Worm (Caenorhabditis elegans) whole organism, dauer: ENCODE results near the gene rad-50.

ENCODE experiments used
- unc-62 ChIP-seq: sonication (generic microtip); optimal IDR thresholded peaks from 2 replicates; lab custom pipeline; 2017; ENCODE audit warnings: missing biosample characterization, missing genetic modification reagents, missing genetic modification characterization

rad-50 gene

ce11 chrV:12244980-12245742, at the start of gene rad-50, which contains the start of the genes T04H1.13 and slfl-5:
rad-50 (plus strand) TSS chrV:12245646.
T04H1.13 (minus strand) TSS chrV:12245030.
slfl-5 (minus strand) TSS chrV:12245044.
- no peak for TF ChIP-seq unc-62 (GFP tag; lab: Kevin White, UChicago)

ce11 chrV:12195845-12196244, 49.6 kb upstream of the rad-50 start, which contains the start of gene ZK836.3:
ZK836.3 (minus strand) TSS chrV:12195945.
- no peak for TF ChIP-seq unc-62 (GFP tag; lab: Kevin White, UChicago)

DNA sequence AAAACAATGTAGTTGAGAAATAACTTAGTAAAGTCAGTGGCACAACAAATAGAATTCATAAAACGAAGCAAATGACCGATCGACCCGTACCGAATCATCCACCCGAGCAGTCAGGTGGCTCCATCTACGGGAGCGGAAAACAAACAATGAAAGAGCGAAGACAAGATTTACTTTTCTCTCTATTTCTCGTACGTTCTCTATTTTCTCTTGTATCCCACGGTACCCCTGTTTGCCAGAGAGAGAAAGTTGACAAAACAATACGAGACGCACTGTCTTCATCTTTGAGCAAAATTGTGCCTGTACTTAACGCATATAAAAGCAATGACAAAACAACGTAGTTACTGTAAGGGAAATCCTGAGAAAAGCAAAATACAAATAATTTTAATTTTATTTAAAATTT, 48.8 kb upstream of the rad-50 start:
- no peak for TF ChIP-seq unc-62 (GFP tag; lab: Kevin White, UChicago)

DNA sequence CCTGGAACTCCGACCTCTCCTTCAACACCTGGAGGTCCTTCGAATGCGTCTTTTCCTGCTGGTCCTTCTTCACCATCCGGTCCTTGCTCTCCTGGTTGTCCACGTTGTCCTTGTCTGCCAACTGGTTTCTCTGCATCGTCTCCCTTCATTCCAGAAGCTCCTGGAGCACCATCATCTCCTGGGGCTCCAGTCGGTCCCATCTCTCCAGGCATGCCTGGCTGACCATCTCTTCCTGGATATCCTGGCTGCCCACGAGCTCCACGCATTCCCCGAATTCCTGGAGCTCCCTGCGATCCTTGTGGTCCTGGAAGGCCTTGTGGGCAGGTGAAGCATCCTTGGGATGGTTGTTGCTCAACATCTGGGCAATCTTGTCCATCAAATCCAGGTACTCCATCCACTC, 47.7 kb upstream of the rad-50 start:
- no peak for TF ChIP-seq unc-62 (GFP tag; lab: Kevin White, UChicago)

DNA sequence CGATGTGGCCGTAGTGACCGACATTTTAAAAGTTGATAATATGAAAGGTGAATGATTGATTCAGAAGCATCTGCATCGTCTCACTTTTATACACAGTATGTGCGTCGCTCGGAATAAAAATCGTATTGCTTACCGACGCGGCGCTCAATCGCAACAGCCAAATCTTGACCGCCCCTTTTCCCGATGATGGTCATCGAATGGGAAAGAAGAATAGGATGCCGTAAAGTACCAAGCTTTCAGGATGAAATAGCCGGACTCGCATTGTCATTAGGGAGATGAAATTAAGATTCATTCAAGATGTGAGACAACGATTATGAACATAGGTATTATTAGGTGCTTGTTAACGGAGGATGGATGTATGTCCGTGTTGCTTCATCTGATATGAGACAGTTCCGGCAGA, 46.9 kb upstream of the rad-50 start, which contains the start of gene lon-3:
lon-3 (minus strand) TSS at position 101 of the 400 bp plus-strand sequence.
- TF ChIP-seq unc-62 (GFP tag; lab: Kevin White, UChicago), result no peak

DNA sequence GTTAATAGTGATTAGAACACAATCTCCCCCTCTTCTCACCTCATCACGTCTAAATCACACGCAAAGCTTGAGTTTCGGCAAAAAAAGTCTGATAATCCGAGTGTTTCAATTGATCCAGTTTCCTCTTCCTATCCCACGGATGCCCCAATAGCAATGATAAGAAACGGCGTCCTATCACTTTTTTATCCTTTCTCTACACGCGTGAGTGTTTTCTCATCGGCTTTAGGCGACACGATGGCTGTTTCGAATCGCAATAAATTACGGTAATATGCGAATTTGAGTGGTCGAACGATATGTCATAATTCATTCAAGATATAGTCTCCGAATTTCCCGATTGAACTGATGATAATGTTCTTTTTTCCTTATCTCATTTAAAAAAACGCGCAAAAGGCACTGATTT, 46.0 kb upstream of the rad-50 start:
- no peak for TF ChIP-seq unc-62 (GFP tag; lab: Kevin White, UChicago)

DNA sequence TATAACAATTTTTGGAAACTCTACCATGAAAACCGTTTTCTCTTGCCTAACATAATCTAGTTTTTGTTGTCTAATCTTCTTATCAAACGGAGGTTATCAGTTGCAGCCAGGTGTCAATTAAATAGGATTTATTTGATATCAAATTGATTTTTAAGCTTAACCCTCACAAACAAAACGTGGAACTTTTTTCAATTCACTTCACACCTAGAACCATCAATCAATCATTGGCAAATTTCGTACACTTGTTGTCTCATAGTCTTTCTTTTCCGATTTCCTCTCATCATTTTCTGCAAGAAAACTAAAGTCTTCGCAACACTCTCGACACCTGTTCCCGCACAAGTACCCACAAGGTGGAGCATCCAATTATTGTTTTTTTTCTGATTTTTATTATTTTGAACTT, 36.8 kb upstream of the rad-50 start:
- TF ChIP-seq unc-62 (GFP tag; lab: Kevin White, UChicago), result no peak

- TF ChIP-seq unc-62 (GFP tag; lab: Kevin White, UChicago), result no peak
Measured at ce11 chrV:12209951-12210350, 35.5 kb upstream of the rad-50 start.

- TF ChIP-seq unc-62 (GFP tag; lab: Kevin White, UChicago), result no peak
Measured at ce11 chrV:12211090-12211489, 34.4 kb upstream of the rad-50 start.

ce11 chrV:12213027-12213426, 32.4 kb upstream of the rad-50 start, which contains the start of gene vab-8:
vab-8 (plus strand) TSS chrV:12213327.
- no peak for TF ChIP-seq unc-62 (GFP tag; lab: Kevin White, UChicago)

DNA sequence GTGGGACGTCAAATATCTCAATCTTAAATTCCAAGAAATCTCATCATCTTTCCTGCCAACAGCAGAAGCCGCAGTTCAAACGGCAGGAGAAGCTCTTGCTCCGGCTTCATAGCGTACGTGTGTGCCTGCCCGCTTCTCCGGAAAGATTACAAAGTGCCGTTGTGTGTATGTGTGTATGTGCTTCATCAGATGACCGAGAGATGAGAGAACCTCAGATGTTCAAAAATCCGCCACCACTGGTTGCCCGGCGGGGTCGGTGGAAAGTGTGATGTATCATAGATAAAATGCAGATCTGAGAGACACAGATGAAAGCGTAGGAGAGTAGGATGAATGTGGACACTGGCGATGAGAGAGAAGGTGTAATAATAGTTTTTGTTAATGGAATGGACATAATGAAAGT, 12.0 kb upstream of the rad-50 start:
- TF ChIP-seq unc-62 (GFP tag; lab: Kevin White, UChicago), result no peak

ce11 chrV:12234293-12235004, 11.0 kb upstream of the rad-50 start, which contains the start of gene myo-3:
myo-3 (minus strand) TSS chrV:12234343.
- no peak for TF ChIP-seq unc-62 (GFP tag; lab: Kevin White, UChicago)

DNA sequence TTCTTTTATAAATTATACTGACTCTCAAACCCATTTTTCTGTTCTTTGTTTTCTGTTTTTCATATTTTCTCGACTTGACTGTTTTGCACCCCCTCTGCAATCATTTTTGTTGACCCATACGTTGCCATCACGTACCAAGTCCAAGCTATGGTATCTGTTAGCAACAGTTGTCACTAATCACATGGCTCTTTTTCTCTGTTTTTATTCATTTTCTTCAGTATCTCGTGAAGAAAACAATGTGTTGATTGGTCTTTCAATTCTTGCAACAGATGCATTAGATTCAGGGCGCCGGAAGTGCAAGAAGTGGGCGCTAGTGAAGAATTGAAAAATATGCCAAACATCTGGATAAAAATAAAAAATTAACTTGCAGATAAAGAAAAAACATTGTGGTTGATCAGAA, 9.9 kb upstream of the rad-50 start:
- TF ChIP-seq unc-62 (GFP tag; lab: Kevin White, UChicago), result no peak

DNA sequence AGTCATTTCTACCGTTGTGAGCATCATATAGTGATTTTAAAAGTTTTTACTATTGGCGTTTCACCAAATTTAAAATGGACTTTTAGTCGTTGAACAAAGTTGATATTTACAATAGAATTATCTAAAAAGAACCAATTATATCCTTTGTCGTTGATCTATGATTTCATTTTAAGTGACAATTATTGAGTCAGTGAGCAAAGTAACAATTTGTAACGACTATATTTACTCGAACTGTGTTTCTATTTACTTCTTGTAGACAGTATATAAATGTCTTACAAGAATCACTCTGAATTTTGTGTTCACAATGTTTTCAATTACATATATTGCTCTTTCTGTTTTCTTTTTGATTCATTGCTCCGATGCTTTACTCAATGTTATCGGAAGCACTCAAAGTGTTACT, 4.3 kb upstream of the rad-50 start, which contains the start of gene ttr-22:
ttr-22 (plus strand) TSS at position 301 of the 400 bp plus-strand sequence.
- no peak for TF ChIP-seq unc-62 (GFP tag; lab: Kevin White, UChicago)

ce11 chrV:12245777-12246452, 469 bp downstream of the rad-50 start:
- no peak for TF ChIP-seq unc-62 (GFP tag; lab: Kevin White, UChicago)

DNA sequence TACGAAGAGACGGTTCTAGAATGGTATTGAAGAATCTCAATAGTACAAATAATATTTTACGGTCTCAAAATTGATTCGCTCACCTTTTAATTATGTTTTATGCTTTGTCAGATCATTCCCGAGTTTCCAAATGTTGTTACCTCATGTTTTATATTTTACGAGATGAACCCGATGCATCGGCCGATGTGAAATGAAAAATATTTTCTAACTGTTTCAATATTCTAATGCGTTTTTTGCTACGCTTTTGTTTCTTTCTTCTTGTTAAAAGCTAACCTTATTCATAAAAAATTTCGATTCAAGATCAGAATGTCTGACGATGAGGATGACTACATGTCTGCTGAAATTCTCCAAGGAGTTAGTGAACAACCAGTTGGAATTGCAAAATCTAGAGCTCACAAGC, 5.6 kb downstream of the rad-50 start, which contains the start of gene T04H1.5:
T04H1.5 (plus strand) TSS at position 301 of the 400 bp plus-strand sequence.
- no peak for TF ChIP-seq unc-62 (GFP tag; lab: Kevin White, UChicago)
